Fruit fly (Drosophila melanogaster) whole organism, embryonic: Measurements from ENCODE around the gene CG7264.

Experiments
- Adf1 ChIP-seq: fragments of 200-800 bp; sonication (Bioruptor generic); IDR thresholded peaks from 2 replicates; pipeline ENCODE4 v1.3.6; 2022; ENCODE audit warnings: missing biosample characterization, missing genetic modification characterization
- Bteb2 ChIP-seq: fragments of 200-800 bp; sonication (Bioruptor generic); optimal IDR thresholded peaks from 2 replicates; lab custom pipeline; 2016; ENCODE audit warnings: missing biosample characterization, missing genetic modification characterization
- CG10209 ChIP-seq: fragments of 200-800 bp; sonication (Bioruptor generic); optimal IDR thresholded peaks from 3 replicates; lab custom pipeline; 2017; ENCODE audit warnings: missing biosample characterization, mild to moderate bottlenecking, missing genetic modification characterization, missing genetic modification reagents
- CG1024 ChIP-seq: fragments of 200-800 bp; sonication (Bioruptor generic); IDR thresholded peaks from 2 replicates; pipeline ENCODE4 v1.3.6; 2022; ENCODE audit warnings: missing biosample characterization, missing genetic modification characterization
- CG12219 ChIP-seq: fragments of 200-800 bp; sonication (Bioruptor generic); optimal IDR thresholded peaks from 3 replicates; lab custom pipeline; 2018; ENCODE audit warnings: missing biosample characterization, mild to moderate bottlenecking, missing genetic modification characterization
- CG12391 ChIP-seq: fragments of 200-800 bp; sonication (Bioruptor generic); optimal IDR thresholded peaks from 3 replicates; lab custom pipeline; 2018; ENCODE audit warnings: missing biosample characterization, mild to moderate bottlenecking, missing genetic modification characterization, moderate library complexity
- CG12659 ChIP-seq: fragments of 200-800 bp; sonication (Bioruptor generic); optimal IDR thresholded peaks from 3 replicates; lab custom pipeline; 2017; ENCODE audit warnings: mild to moderate bottlenecking, missing biosample characterization, missing genetic modification reagents, missing genetic modification characterization
- CG14441 ChIP-seq: fragments of 200-800 bp; sonication (Bioruptor generic); IDR thresholded peaks from 2 replicates; pipeline ENCODE4 v1.3.6; 2022; ENCODE audit warnings: missing biosample characterization, missing genetic modification characterization
- CG16779 ChIP-seq: fragments of 200-800 bp; sonication (Bioruptor generic); IDR thresholded peaks from 2 replicates; pipeline ENCODE4 v1.3.6; 2022; ENCODE audit warnings: missing biosample characterization, missing genetic modification characterization
- CG17568 ChIP-seq: fragments of 200-800 bp; sonication (Bioruptor generic); optimal IDR thresholded peaks from 2 replicates; lab custom pipeline; 2018; ENCODE audit warnings: missing biosample characterization, mild to moderate bottlenecking, missing genetic modification characterization, moderate library complexity
- CG1832 ChIP-seq: fragments of 200-800 bp; sonication (Bioruptor generic); optimal IDR thresholded peaks from 2 replicates; lab custom pipeline; 2017; ENCODE audit warnings: missing biosample characterization, mild to moderate bottlenecking, missing genetic modification characterization, inconsistent platforms
- CG18764 ChIP-seq: fragments of 200-800 bp; sonication (Bioruptor generic); optimal IDR thresholded peaks from 3 replicates; lab custom pipeline; 2016; ENCODE audit warnings: missing biosample characterization, missing genetic modification characterization
- CG3838 ChIP-seq: fragments of 200-800 bp; sonication (Bioruptor generic); optimal IDR thresholded peaks from 3 replicates; lab custom pipeline; 2016; ENCODE audit warnings: missing biosample characterization, missing genetic modification characterization
- CG43689 ChIP-seq: fragments of 200-800 bp; sonication (Bioruptor generic); IDR thresholded peaks from 2 replicates; pipeline ENCODE4 v1.3.6; 2022; ENCODE audit warnings: missing biosample characterization, missing genetic modification characterization
- CG4707 ChIP-seq: fragments of 200-800 bp; sonication (Bioruptor generic); optimal IDR thresholded peaks from 2 replicates; lab custom pipeline; 2018; ENCODE audit warnings: missing biosample characterization, mild to moderate bottlenecking, missing genetic modification characterization, moderate library complexity
- CG5953 ChIP-seq: fragments of 200-800 bp; sonication (Bioruptor generic); IDR thresholded peaks from 2 replicates; pipeline ENCODE4 v1.3.6; 2022; ENCODE audit warnings: missing biosample characterization, missing genetic modification characterization
- CG6683 ChIP-seq: fragments of 200-800 bp; sonication (Bioruptor generic); optimal IDR thresholded peaks from 2 replicates; lab custom pipeline; 2017; ENCODE audit warnings: missing biosample characterization, mild to moderate bottlenecking, missing genetic modification characterization, missing genetic modification reagents
- CG8290 ChIP-seq, 3 experiments: fragments of 200-800 bp; sonication (Bioruptor generic); optimal IDR thresholded peaks; 2 replicates each; lab custom pipeline; 2016 to 2019; ENCODE audit warnings: missing biosample characterization in 3 of 3, missing genetic modification characterization in 3 of 3, mild to moderate bottlenecking in 2 of 3, moderate library complexity in 1 of 3
- CG8388 ChIP-seq: fragments of 200-800 bp; sonication (Bioruptor generic); optimal IDR thresholded peaks from 2 replicates; lab custom pipeline; 2019; ENCODE audit warnings: missing biosample characterization, mild to moderate bottlenecking, missing genetic modification characterization, moderate library complexity
- CTCF ChIP-seq: fragments of 200-800 bp; sonication (Bioruptor generic); optimal IDR thresholded peaks from 2 replicates; lab custom pipeline; 2017; ENCODE audit warnings: missing biosample characterization, mild to moderate bottlenecking, missing genetic modification characterization, moderate library complexity
- ERR ChIP-seq: fragments of 200-800 bp; sonication (Bioruptor generic); optimal IDR thresholded peaks from 2 replicates; lab custom pipeline; 2016; ENCODE audit warnings: missing biosample characterization, missing genetic modification characterization
- Ets97D ChIP-seq: fragments of 200-800 bp; sonication (Bioruptor generic); optimal IDR thresholded peaks from 3 replicates; lab custom pipeline; 2016; ENCODE audit warnings: missing biosample characterization, missing genetic modification characterization
- HLH4C ChIP-seq: fragments of 200-800 bp; sonication (Bioruptor generic); IDR thresholded peaks from 3 replicates; pipeline ENCODE4 v1.3.6; 2022; ENCODE audit warnings: missing biosample characterization, missing genetic modification characterization; ENCODE audit not compliant: partially characterized antibody
- HmgZ ChIP-seq: fragments of 200-800 bp; sonication (Bioruptor generic); optimal IDR thresholded peaks from 2 replicates; lab custom pipeline; 2018; ENCODE audit warnings: missing biosample characterization, mild to moderate bottlenecking, missing genetic modification characterization
- MESR4 ChIP-seq: fragments of 200-800 bp; sonication (Bioruptor generic); optimal IDR thresholded peaks from 2 replicates; lab custom pipeline; 2018; ENCODE audit warnings: missing biosample characterization, mild to moderate bottlenecking, missing genetic modification characterization, moderate library complexity
- MTF-1 ChIP-seq: fragments of 200-800 bp; sonication (Bioruptor generic); optimal IDR thresholded peaks from 2 replicates; lab custom pipeline; 2018; ENCODE audit warnings: missing biosample characterization, mild to moderate bottlenecking, missing genetic modification characterization, borderline replicate concordance
- Meics ChIP-seq: fragments of 200-800 bp; sonication (Bioruptor generic); optimal IDR thresholded peaks from 2 replicates; lab custom pipeline; 2017; ENCODE audit warnings: missing biosample characterization, mild to moderate bottlenecking, missing genetic modification characterization
- Opbp ChIP-seq: fragments of 200-800 bp; sonication (Bioruptor generic); IDR thresholded peaks from 3 replicates; pipeline ENCODE4 v1.3.6; 2022; ENCODE audit warnings: missing biosample characterization, missing genetic modification characterization; ENCODE audit not compliant: partially characterized antibody
- PHDP ChIP-seq: fragments of 200-800 bp; sonication (Bioruptor generic); optimal IDR thresholded peaks from 3 replicates; lab custom pipeline; 2018; ENCODE audit warnings: missing biosample characterization, mild to moderate bottlenecking, missing genetic modification characterization, moderate library complexity
- Poxn ChIP-seq: fragments of 200-800 bp; sonication (Bioruptor generic); IDR thresholded peaks from 2 replicates; pipeline ENCODE4 v1.3.6; 2022; ENCODE audit warnings: missing biosample characterization, missing genetic modification characterization
- Rfx ChIP-seq: fragments of 200-800 bp; sonication (Bioruptor generic); IDR thresholded peaks from 2 replicates; pipeline ENCODE4 v1.3.6; 2022; ENCODE audit warnings: missing biosample characterization, missing genetic modification characterization
- Sry-β ChIP-seq: fragments of 200-800 bp; sonication (Bioruptor generic); optimal IDR thresholded peaks from 2 replicates; lab custom pipeline; 2018; ENCODE audit warnings: missing biosample characterization, mild to moderate bottlenecking, missing genetic modification characterization, moderate library complexity
- Sry-δ ChIP-seq: fragments of 200-800 bp; sonication (Bioruptor generic); optimal IDR thresholded peaks from 2 replicates; lab custom pipeline; 2016; ENCODE audit warnings: missing biosample characterization, missing genetic modification characterization
- aop ChIP-seq: fragments of 200-800 bp; sonication (Bioruptor generic); IDR thresholded peaks from 2 replicates; pipeline ENCODE4 v1.3.6; 2022; ENCODE audit warnings: missing biosample characterization, missing genetic modification characterization
- ase ChIP-seq: fragments of 200-800 bp; sonication (Bioruptor generic); IDR thresholded peaks from 3 replicates; pipeline ENCODE4 v1.3.6; 2022; ENCODE audit warnings: missing biosample characterization, missing genetic modification characterization
- bbx ChIP-seq: fragments of 200-800 bp; sonication (Bioruptor generic); IDR thresholded peaks from 2 replicates; pipeline ENCODE4 v1.3.6; 2022; ENCODE audit warnings: missing biosample characterization, missing genetic modification characterization; ENCODE audit not compliant: partially characterized antibody
- bcd ChIP-seq: fragments of 200-800 bp; sonication (Bioruptor generic); optimal IDR thresholded peaks from 2 replicates; lab custom pipeline; 2017; ENCODE audit warnings: missing biosample characterization, mild to moderate bottlenecking, missing genetic modification characterization
- cato ChIP-seq: fragments of 200-800 bp; sonication (Bioruptor generic); optimal IDR thresholded peaks from 2 replicates; lab custom pipeline; 2016; ENCODE audit warnings: missing biosample characterization, missing genetic modification characterization, borderline replicate concordance
- crc ChIP-seq: fragments of 200-800 bp; sonication (Bioruptor generic); optimal IDR thresholded peaks from 2 replicates; lab custom pipeline; 2016; ENCODE audit warnings: missing biosample characterization, missing genetic modification characterization
- dpn ChIP-seq, 2 experiments: fragments of 200-800 bp; sonication (Bioruptor generic); optimal IDR thresholded peaks; 3 replicates each; lab custom pipeline; 2016; ENCODE audit warnings: missing biosample characterization in 2 of 2, missing genetic modification characterization in 2 of 2
- eve ChIP-seq, 2 experiments: fragments of >200 bp; optimal IDR thresholded peaks; 2 replicates each; lab custom pipeline; 2017; ENCODE audit warnings: missing biosample characterization in 2 of 2, missing genetic modification characterization in 2 of 2
- grau ChIP-seq: fragments of 200-800 bp; optimal IDR thresholded peaks from 3 replicates; lab custom pipeline; 2019; ENCODE audit warnings: missing biosample characterization, mild to moderate bottlenecking, missing genetic modification characterization, moderate library complexity
- peb ChIP-seq: fragments of 200-800 bp; sonication (Bioruptor generic); IDR thresholded peaks from 2 replicates; pipeline ENCODE4 v1.3.6; 2022; ENCODE audit warnings: missing biosample characterization, missing genetic modification characterization
- scrt ChIP-seq: fragments of 200-800 bp; sonication (Bioruptor generic); optimal IDR thresholded peaks from 2 replicates; lab custom pipeline; 2018; ENCODE audit warnings: missing biosample characterization, mild to moderate bottlenecking, missing genetic modification characterization, moderate library complexity
- sens ChIP-seq: fragments of 200-800 bp; sonication (Bioruptor generic); peaks from one replicate; lab custom pipeline; 2016; ENCODE audit warnings: missing biosample characterization, missing genetic modification characterization
- sens-2 ChIP-seq: fragments of 200-800 bp; sonication (Bioruptor generic); IDR thresholded peaks from 2 replicates; pipeline ENCODE4 v1.3.6; 2022; ENCODE audit warnings: missing biosample characterization, missing genetic modification characterization
- slbo ChIP-seq: fragments of 200-800 bp; sonication (Bioruptor generic); IDR thresholded peaks from 2 replicates; pipeline ENCODE4 v1.3.6; 2022; ENCODE audit warnings: missing biosample characterization, missing genetic modification characterization
- tna ChIP-seq: fragments of 200-800 bp; sonication (Bioruptor generic); IDR thresholded peaks from 2 replicates; pipeline ENCODE4 v1.3.6; 2022; ENCODE audit warnings: missing biosample characterization, missing genetic modification characterization; ENCODE audit not compliant: partially characterized antibody
- twi ChIP-seq: fragments of 200-800 bp; optimal IDR thresholded peaks from 2 replicates; lab custom pipeline; 2019; ENCODE audit warnings: missing biosample characterization, mild to moderate bottlenecking, missing genetic modification characterization, moderate library complexity
- vvl ChIP-seq: fragments of 200-800 bp; sonication (Bioruptor generic); IDR thresholded peaks from 2 replicates; pipeline ENCODE4 v1.3.6; 2022; ENCODE audit warnings: missing biosample characterization, missing genetic modification characterization
- yki ChIP-seq: fragments of >200 bp; optimal IDR thresholded peaks from 3 replicates; lab custom pipeline; 2018
- zen2 ChIP-seq: fragments of 200-800 bp; sonication (Bioruptor generic); IDR thresholded peaks from 3 replicates; pipeline ENCODE4 v1.3.6; 2022; ENCODE audit warnings: missing biosample characterization, missing genetic modification characterization; ENCODE audit not compliant: partially characterized antibody

The CG7264 gene

DNA sequence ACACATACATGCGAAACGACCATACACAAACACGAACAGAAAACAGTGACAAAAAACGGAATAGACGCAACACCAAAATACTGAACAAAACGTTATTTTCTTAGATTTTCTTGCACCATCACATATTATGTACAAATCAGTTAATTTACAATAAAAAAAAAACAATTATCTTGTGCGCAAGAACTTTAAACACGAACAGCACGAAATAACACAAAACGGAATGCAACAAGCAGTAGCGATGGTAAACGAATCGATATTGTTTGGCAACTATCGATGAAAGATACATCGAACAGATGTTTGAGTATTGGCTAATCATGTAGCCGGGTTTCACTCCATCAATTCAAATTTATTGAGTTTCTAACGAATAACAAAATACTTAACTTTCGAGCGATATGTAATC is 39.1 kb upstream of the CG7264 start, which contains the start of gene Pi3K68D:
Pi3K68D (minus strand) TSS at position 241 of the 400 bp plus-strand sequence.
- no peak for TF ChIP-seq PHDP (tag; lab: Kevin White, UChicago)
- TF ChIP-seq Sry-δ (GFP tag; lab: Kevin White, UChicago), result peak; percentile 99
- no peak for TF ChIP-seq peb
- no peak for TF ChIP-seq ase
- TF ChIP-seq Rfx (GFP tag; lab: Robert Waterston, UW), result no peak
- no peak for TF ChIP-seq yki (lab: Kevin White, UChicago)
- TF ChIP-seq HmgZ (tag; lab: Kevin White, UChicago), result peak; percentile 80
- no peak for TF ChIP-seq Sry-β (GFP tag; lab: Kevin White, UChicago)
- no peak for TF ChIP-seq Bteb2 (GFP tag; lab: Kevin White, UChicago)
- peak; percentile 84 for TF ChIP-seq tna (GFP tag; lab: Robert Waterston, UW)
- TF ChIP-seq CG5953 (GFP tag; lab: Robert Waterston, UW), result no peak
- TF ChIP-seq CG17568, result no peak
- no peak for TF ChIP-seq twi (tag; lab: Kevin White, UChicago)
- no peak for TF ChIP-seq eve (GFP tag; optimal IDR thresholded peaks at IDR 0.05; lab: Kevin White, UChicago)
- TF ChIP-seq bcd (GFP tag; lab: Kevin White, UChicago), result no peak
- TF ChIP-seq CG6683 (GFP tag; lab: Kevin White, UChicago), result no peak
- no peak for TF ChIP-seq sens-2 (GFP tag; lab: Robert Waterston, UW)
- peak; percentile 70 for TF ChIP-seq CTCF (GFP tag; lab: Kevin White, UChicago)
- TF ChIP-seq CG12659 (GFP tag; lab: Kevin White, UChicago), result peak; percentile 76
- TF ChIP-seq HLH4C (GFP tag; lab: Robert Waterston, UW), result peak; percentile 88
- no peak for TF ChIP-seq CG8290 (GFP tag; optimal IDR thresholded peaks at IDR 0.05; lab: Kevin White, UChicago)
- no peak for TF ChIP-seq CG8290 (tag; optimal IDR thresholded peaks at IDR 0.05; lab: Kevin White, UChicago)
- no peak for TF ChIP-seq CG1024
- TF ChIP-seq Adf1 (GFP tag; lab: Robert Waterston, UW), result no peak
- TF ChIP-seq CG4707, result no peak
- no peak for TF ChIP-seq Meics (GFP tag; lab: Kevin White, UChicago)
- peak; percentile 7 for TF ChIP-seq CG8388 (GFP tag; lab: Kevin White, UChicago)
- peak; percentile 83 for TF ChIP-seq Ets97D
- TF ChIP-seq dpn (GFP tag; optimal IDR thresholded peaks at IDR 0.05; lab: Kevin White, UChicago), result peak; percentile 13 to 17
- TF ChIP-seq zen2 (GFP tag; lab: Robert Waterston, UW), result peak; percentile 85
- no peak for TF ChIP-seq CG14441
- TF ChIP-seq slbo, result no peak; the same call in 1 of the 2 replicates
- TF ChIP-seq CG16779 (GFP tag; lab: Robert Waterston, UW), result no peak
- TF ChIP-seq sens (GFP tag; lab: Kevin White, UChicago), result peak; percentile 70
- peak; percentile 69 for TF ChIP-seq MESR4 (GFP tag; lab: Kevin White, UChicago)
- TF ChIP-seq CG43689 (GFP tag; lab: Robert Waterston, UW), result no peak
- peak; percentile 96 for TF ChIP-seq bbx (GFP tag; lab: Robert Waterston, UW)
- TF ChIP-seq grau (tag; lab: Kevin White, UChicago), result no peak
- TF ChIP-seq scrt (GFP tag; lab: Kevin White, UChicago), result peak; percentile 96
- TF ChIP-seq CG18764, result no peak
- no peak for TF ChIP-seq MTF-1 (GFP tag; lab: Kevin White, UChicago)
- no peak for TF ChIP-seq CG10209 (GFP tag; lab: Kevin White, UChicago)
- TF ChIP-seq aop (GFP tag; lab: Robert Waterston, UW), result no peak
- TF ChIP-seq CG12219 (GFP tag; lab: Kevin White, UChicago), result no peak
- TF ChIP-seq ERR (GFP tag; lab: Kevin White, UChicago), result peak; percentile 25
- no peak for TF ChIP-seq cato
- peak; percentile 50 for TF ChIP-seq CG3838 (GFP tag; lab: Kevin White, UChicago)
- TF ChIP-seq Poxn (GFP tag; lab: Robert Waterston, UW), result no peak
- TF ChIP-seq CG1832 (GFP tag; lab: Kevin White, UChicago), result no peak
- TF ChIP-seq vvl (GFP tag; lab: Robert Waterston, UW), result no peak
- TF ChIP-seq crc, result peak; percentile 15
- peak; percentile 97 for TF ChIP-seq Opbp (GFP tag; lab: Robert Waterston, UW)
- peak; percentile 37 for TF ChIP-seq CG12391 (tag; lab: Kevin White, UChicago)
